Worm (Caenorhabditis elegans) whole organism, early embryonic: ENCODE results near the gene fbxb-3.

Experiments used
- B0310.2 ChIP-seq: sonication (generic microtip); optimal IDR thresholded peaks from 2 replicates; lab custom pipeline; 2016; ENCODE audit warnings: mild to moderate bottlenecking, missing genetic modification characterization, missing compliant biosample characterization
- ama-1 ChIP-seq: fragments of 150-350 bp; optimal IDR thresholded peaks from 2 replicates; lab custom pipeline; 2014
- ceh-13 ChIP-seq: fragments of 200-800 bp; sonication (Bioruptor generic); optimal IDR thresholded peaks from 2 replicates; lab custom pipeline; 2018; ENCODE audit warnings: mild to moderate bottlenecking, missing genetic modification characterization, missing compliant biosample characterization
- ceh-36 ChIP-seq: sonication (generic microtip); optimal IDR thresholded peaks from 2 replicates; lab custom pipeline; 2016; ENCODE audit warnings: missing genetic modification characterization, inconsistent platforms, missing compliant biosample characterization
- flt-1 ChIP-seq: fragments of 200-800 bp; sonication (Bioruptor generic); IDR thresholded peaks from 2 replicates; pipeline ENCODE4 v1.3.6; 2022; ENCODE audit warnings: missing genetic modification characterization, missing compliant biosample characterization
- tra-4 ChIP-seq: sonication (generic microtip); optimal IDR thresholded peaks from 2 replicates; lab custom pipeline; 2017; ENCODE audit warnings: missing genetic modification characterization, missing compliant biosample characterization

ce11 chrIV:11883478-11883877, 44.7 kb downstream of the fbxb-3 start:
- TF ChIP-seq tra-4 (tag; lab: Kevin White, UChicago): no peak
- no peak for TF ChIP-seq B0310.2 (tag; lab: Kevin White, UChicago)
- no peak for TF ChIP-seq ceh-13
- TF ChIP-seq flt-1: no peak
- TF ChIP-seq ama-1 (lab: Kevin White, UChicago): no peak
- no peak for TF ChIP-seq ceh-36 (tag; lab: Kevin White, UChicago)
